Worm (Caenorhabditis elegans) whole organism, L4 larva: ENCODE data around the gene C10E2.1.

Experiments used
- F10B5.3 ChIP-seq: sonication (generic microtip); optimal IDR thresholded peaks from 2 replicates; lab custom pipeline; 2016; ENCODE audit warnings: mild to moderate bottlenecking, missing genetic modification characterization, missing compliant biosample characterization
- F26F4.8 ChIP-seq: fragments of 200-800 bp; sonication (Bioruptor generic); conservative IDR thresholded peaks from 2 replicates; pipeline ENCODE4 v1.3.6; 2022; ENCODE audit warnings: missing genetic modification characterization, missing compliant biosample characterization
- F44E2.7 ChIP-seq: fragments of 200-800 bp; sonication (Bioruptor generic); IDR thresholded peaks from 2 replicates; pipeline ENCODE4 v2.1.2; 2022; ENCODE audit warnings: missing genetic modification characterization, missing compliant biosample characterization
- R02D3.7 ChIP-seq: fragments of 150-350 bp; sonication (generic microtip); optimal IDR thresholded peaks from 3 replicates; lab custom pipeline; 2014; ENCODE audit warnings: missing biosample characterization, missing genetic modification characterization
- T20F7.1 ChIP-seq: fragments of 200-800 bp; sonication (Bioruptor generic); optimal IDR thresholded peaks from 2 replicates; lab custom pipeline; 2018; ENCODE audit warnings: mild to moderate bottlenecking, missing genetic modification characterization, missing compliant biosample characterization
- Y105C5A.15 ChIP-seq: fragments of 200-800 bp; sonication (Bioruptor generic); IDR thresholded peaks from 2 replicates; pipeline ENCODE4 v1.3.6; 2022; ENCODE audit warnings: missing genetic modification characterization, missing compliant biosample characterization
- Y5F2A.4 ChIP-seq: fragments of 200-800 bp; sonication (Bioruptor generic); optimal IDR thresholded peaks from 2 replicates; lab custom pipeline; 2018; ENCODE audit warnings: mild to moderate bottlenecking, missing genetic modification characterization, missing compliant biosample characterization
- Y75B8A.6 ChIP-seq: fragments of 200-800 bp; sonication (Bioruptor generic); IDR thresholded peaks from 2 replicates; pipeline ENCODE4 v1.3.6; 2022; ENCODE audit warnings: missing genetic modification reagents, missing genetic modification characterization, missing compliant biosample characterization
- ZK546.5 ChIP-seq, 2 experiments: sonication (generic microtip); optimal IDR thresholded peaks; 2 replicates each; lab custom pipeline; 2017; ENCODE audit warnings: missing biosample characterization in 2 of 2, missing genetic modification characterization in 2 of 2
- aha-1 ChIP-seq: fragments of 150-350 bp; peaks from one replicate; lab custom pipeline; 2014; ENCODE audit warnings: missing biosample characterization, missing genetic modification characterization
- ceh-20 ChIP-seq: fragments of 200-800 bp; sonication (Bioruptor generic); IDR thresholded peaks from 2 replicates; pipeline ENCODE4 v1.3.6; 2022; ENCODE audit warnings: missing genetic modification reagents, missing genetic modification characterization, missing compliant biosample characterization
- ceh-28 ChIP-seq: fragments of 150-350 bp; optimal IDR thresholded peaks from 2 replicates; lab custom pipeline; 2014; ENCODE audit warnings: missing biosample characterization, missing genetic modification reagents, missing genetic modification characterization
- ceh-32 ChIP-seq: sonication (generic microtip); optimal IDR thresholded peaks from 2 replicates; lab custom pipeline; 2016; ENCODE audit warnings: mild to moderate bottlenecking, missing genetic modification characterization, missing compliant biosample characterization; ENCODE audit not compliant: poor library complexity
- ceh-44 ChIP-seq: fragments of 200-800 bp; sonication (Bioruptor generic); IDR thresholded peaks from 2 replicates; pipeline ENCODE4 v1.3.6; 2022; ENCODE audit warnings: missing genetic modification reagents, missing genetic modification characterization, missing compliant biosample characterization
- daf-12 ChIP-seq: fragments of 150-350 bp; optimal IDR thresholded peaks from 2 replicates; lab custom pipeline; 2014; ENCODE audit warnings: missing biosample characterization, missing genetic modification reagents, missing genetic modification characterization
- daf-16 ChIP-seq, 3 experiments: sonication (generic microtip); optimal IDR thresholded peaks; 2 replicates each; lab custom pipeline; 2016 to 2017; ENCODE audit warnings: missing genetic modification characterization in 3 of 3, missing genetic modification reagents in 3 of 3, mild to moderate bottlenecking in 2 of 3, missing compliant biosample characterization in 2 of 3, missing biosample characterization in 1 of 3, moderate library complexity in 1 of 3
- egl-27 ChIP-seq: sonication (generic microtip); optimal IDR thresholded peaks from 3 replicates; lab custom pipeline; 2017; ENCODE audit warnings: missing biosample characterization, missing genetic modification reagents, missing genetic modification characterization
- egl-43 ChIP-seq: fragments of 200-800 bp; sonication (Bioruptor generic); IDR thresholded peaks from 2 replicates; pipeline ENCODE4 v1.3.6; 2022; ENCODE audit warnings: missing genetic modification reagents, missing genetic modification characterization, missing compliant biosample characterization
- fkh-10 ChIP-seq: fragments of 150-350 bp; optimal IDR thresholded peaks from 2 replicates; lab custom pipeline; 2014; ENCODE audit warnings: missing biosample characterization, missing genetic modification reagents, missing genetic modification characterization
- fos-1 ChIP-seq: fragments of 150-350 bp; optimal IDR thresholded peaks from 2 replicates; lab custom pipeline; 2014; ENCODE audit warnings: missing biosample characterization, missing genetic modification characterization
- gei-8 ChIP-seq: fragments of 200-800 bp; sonication (Bioruptor generic); optimal IDR thresholded peaks from 2 replicates; lab custom pipeline; 2018; ENCODE audit warnings: mild to moderate bottlenecking, missing genetic modification characterization, missing compliant biosample characterization
- hif-1 ChIP-seq, 2 experiments: sonication (generic microtip); optimal IDR thresholded peaks; 2 replicates each; lab custom pipeline; 2016 to 2017; ENCODE audit warnings: missing compliant biosample characterization in 2 of 2, missing genetic modification characterization in 2 of 2, missing genetic modification reagents in 2 of 2, missing genotype in 2 of 2, mild to moderate bottlenecking in 1 of 2
- lin-13 ChIP-seq: fragments of 150-350 bp; optimal IDR thresholded peaks from 2 replicates; lab custom pipeline; 2014; ENCODE audit warnings: missing biosample characterization, missing genetic modification reagents, missing genetic modification characterization
- lin-15B ChIP-seq: fragments of 150-350 bp; sonication (generic microtip); optimal IDR thresholded peaks from 3 replicates; lab custom pipeline; 2014; ENCODE audit warnings: missing biosample characterization, missing genetic modification characterization
- lin-29 ChIP-seq: fragments of 200-800 bp; sonication (Bioruptor generic); IDR thresholded peaks from 2 replicates; pipeline ENCODE4 v1.3.6; 2022; ENCODE audit warnings: missing genetic modification reagents, missing genetic modification characterization, missing compliant biosample characterization
- lir-3 ChIP-seq: sonication (generic microtip); optimal IDR thresholded peaks from 2 replicates; lab custom pipeline; 2016; ENCODE audit warnings: mild to moderate bottlenecking, missing genetic modification characterization, missing compliant biosample characterization
- mdl-1 ChIP-seq, 2 experiments: fragments of 150-350 bp in 1 of 2; sonication (generic microtip) in 1 of 2; optimal IDR thresholded peaks; 2 replicates each; lab custom pipeline; 2014 to 2017; ENCODE audit warnings: missing biosample characterization in 2 of 2, missing genetic modification characterization in 2 of 2
- mes-2 ChIP-seq: sonication (generic microtip); optimal IDR thresholded peaks from 2 replicates; lab custom pipeline; 2016; ENCODE audit warnings: missing genotype, mild to moderate bottlenecking, missing genetic modification characterization, missing compliant biosample characterization; ENCODE audit not compliant: poor library complexity, severe bottlenecking
- mxl-3 ChIP-seq: fragments of 200-800 bp; sonication (Bioruptor generic); optimal IDR thresholded peaks from 2 replicates; lab custom pipeline; 2018; ENCODE audit warnings: mild to moderate bottlenecking, missing genetic modification characterization, missing compliant biosample characterization
- nhr-11 ChIP-seq: fragments of 150-350 bp; optimal IDR thresholded peaks from 2 replicates; lab custom pipeline; 2014; ENCODE audit warnings: missing biosample characterization, missing genetic modification characterization
- nhr-42 ChIP-seq: fragments of 200-800 bp; sonication (Bioruptor generic); IDR thresholded peaks from 2 replicates; pipeline ENCODE4 v1.3.6; 2022; ENCODE audit warnings: missing genetic modification characterization, missing compliant biosample characterization
- nhr-48 ChIP-seq: sonication (generic microtip); optimal IDR thresholded peaks from 2 replicates; lab custom pipeline; 2016; ENCODE audit warnings: mild to moderate bottlenecking, missing genetic modification characterization, missing compliant biosample characterization
- nhr-6 ChIP-seq: fragments of 150-350 bp; optimal IDR thresholded peaks from 2 replicates; lab custom pipeline; 2014; ENCODE audit warnings: missing biosample characterization, missing genetic modification characterization
- php-3 ChIP-seq: fragments of 200-800 bp; sonication (Bioruptor generic); IDR thresholded peaks from 2 replicates; pipeline ENCODE4 v1.3.6; 2022; ENCODE audit warnings: missing genetic modification reagents, missing genetic modification characterization, missing compliant biosample characterization
- snpc-4 ChIP-seq: fragments of 150-350 bp; optimal IDR thresholded peaks from 2 replicates; lab custom pipeline; 2014; ENCODE audit warnings: missing biosample characterization, missing genetic modification characterization
- unc-62 ChIP-seq, 3 experiments: fragments of 150-350 bp in 1 of 3; sonication (generic microtip); optimal IDR thresholded peaks in 2 of 3; peaks in 1 of 3; 1 replicate in 1 of 3; 2 replicates in 2 of 3; lab custom pipeline; 2014 to 2017; ENCODE audit warnings: missing biosample characterization in 3 of 3, missing genetic modification characterization in 3 of 3, missing genetic modification reagents in 3 of 3, missing genotype in 1 of 3
- vab-7 ChIP-seq: fragments of 200-800 bp; sonication (Bioruptor generic); IDR thresholded peaks from 2 replicates; pipeline ENCODE4 v1.3.6; 2022; ENCODE audit warnings: missing genetic modification reagents, missing genetic modification characterization, missing compliant biosample characterization
- zfp-2 ChIP-seq: sonication (generic microtip); optimal IDR thresholded peaks from 2 replicates; lab custom pipeline; 2016; ENCODE audit warnings: mild to moderate bottlenecking, missing genetic modification characterization, missing compliant biosample characterization
- ztf-7 ChIP-seq: fragments of 150-350 bp; optimal IDR thresholded peaks from 2 replicates; lab custom pipeline; 2014; ENCODE audit warnings: missing biosample characterization, missing genetic modification characterization

The C10E2.1 gene

ce11 chrX:16752196-16752595 lies 10.4 kb upstream of the C10E2.1 start:
- TF ChIP-seq unc-62 (GFP tag; optimal IDR thresholded peaks at IDR 0.05 in 1 of 2; lab: Kevin White, UChicago) (peak in 1 of 2 experiments; percentile 92), unc-62 (tag; optimal IDR thresholded peaks at IDR 0.05; lab: Kevin White, UChicago) (no peak), fkh-10 (GFP tag; lab: Kevin White, UChicago) (no peak), egl-27 (tag; lab: Kevin White, UChicago) (no peak), Y5F2A.4 (no peak), gei-8 (GFP tag; lab: Kevin White, UChicago) (no peak), F44E2.7 (no peak), ZK546.5 (tag; optimal IDR thresholded peaks at IDR 0.05; lab: Kevin White, UChicago) (no peak), ceh-20 (no peak)
- TF ChIP-seq, all 104 proteins: peak for 1

ce11 chrX:16754474-16754873 lies 8.2 kb upstream of the C10E2.1 start, which contains the start of gene C10E2.5:
Gene C10E2.5 (minus strand): TSS chrX:16754574.
- TF ChIP-seq aha-1 (tag; lab: Kevin White, UChicago) (no peak), lin-15B (tag; lab: Kevin White, UChicago) (no peak), ceh-32 (tag; lab: Kevin White, UChicago) (no peak), gei-8 (GFP tag; lab: Kevin White, UChicago) (no peak), ZK546.5 (tag; optimal IDR thresholded peaks at IDR 0.05; lab: Kevin White, UChicago) (no peak), nhr-11 (tag; lab: Kevin White, UChicago) (no peak), Y105C5A.15 (GFP tag; lab: Robert Waterston, UW) (no peak), F26F4.8 (no peak), lin-29 (GFP tag; lab: Robert Waterston, UW) (no peak), mdl-1 (tag; optimal IDR thresholded peaks at IDR 0.05; lab: Kevin White, UChicago) (no peak), F10B5.3 (no peak), F44E2.7 (no peak)

ce11 chrX:16770398-16770797 lies 7.8 kb downstream of the C10E2.1 start, which contains the start of gene mct-6:
Gene mct-6 (minus strand): TSS chrX:16770498.
- TF ChIP-seq nhr-11 (tag; lab: Kevin White, UChicago) (no peak), Y75B8A.6 (no peak), php-3 (GFP tag; lab: Robert Waterston, UW) (no peak), ztf-7 (no peak), gei-8 (GFP tag; lab: Kevin White, UChicago) (no peak), mdl-1 (tag; optimal IDR thresholded peaks at IDR 0.05; lab: Kevin White, UChicago) (no peak), mxl-3 (GFP tag; lab: Kevin White, UChicago) (no peak)
- TF ChIP-seq, all 104 proteins: peak for 0

ce11 chrX:16770919-16771318 lies 8.3 kb downstream of the C10E2.1 start:
- TF ChIP-seq php-3 (GFP tag; lab: Robert Waterston, UW) (no peak), lir-3 (tag; lab: Kevin White, UChicago) (no peak), unc-62 (GFP tag; optimal IDR thresholded peaks at IDR 0.05 in 1 of 2; lab: Kevin White, UChicago) (no peak), unc-62 (tag; optimal IDR thresholded peaks at IDR 0.05; lab: Kevin White, UChicago) (no peak), nhr-42 (GFP tag; lab: Robert Waterston, UW) (no peak), lin-15B (tag; lab: Kevin White, UChicago) (no peak), ZK546.5 (tag; optimal IDR thresholded peaks at IDR 0.05; lab: Kevin White, UChicago) (no peak), daf-16 (GFP tag; optimal IDR thresholded peaks at IDR 0.05; lab: Kevin White, UChicago) (no peak), daf-16 (tag; optimal IDR thresholded peaks at IDR 0.05; lab: Kevin White, UChicago) (no peak), daf-12 (tag; lab: Kevin White, UChicago) (no peak)
- TF ChIP-seq, all 104 proteins: peak for 0

- no peak for TF ChIP-seq fos-1 (tag; lab: Kevin White, UChicago)
- no peak for TF ChIP-seq T20F7.1 (GFP tag; lab: Kevin White, UChicago)
- TF ChIP-seq ceh-44 (GFP tag; lab: Robert Waterston, UW) = no peak
- TF ChIP-seq R02D3.7 (tag; lab: Kevin White, UChicago) = no peak
- TF ChIP-seq vab-7 (GFP tag; lab: Robert Waterston, UW) = no peak
- no peak for TF ChIP-seq snpc-4 (tag; lab: Kevin White, UChicago)
- TF ChIP-seq daf-16 (GFP tag; optimal IDR thresholded peaks at IDR 0.05; lab: Kevin White, UChicago) = peak in 1 of 2 experiments; percentile 43
- no peak for TF ChIP-seq daf-16 (tag; optimal IDR thresholded peaks at IDR 0.05; lab: Kevin White, UChicago)
- TF ChIP-seq hif-1 (tag; optimal IDR thresholded peaks at IDR 0.05; lab: Kevin White, UChicago) = peak in 1 of 2 experiments; percentile 94
- TF ChIP-seq zfp-2 (tag; lab: Kevin White, UChicago) = no peak
- TF ChIP-seq Y105C5A.15 (GFP tag; lab: Robert Waterston, UW) = no peak
- TF ChIP-seq nhr-6 (tag; lab: Kevin White, UChicago) = no peak
- TF ChIP-seq unc-62 (GFP tag; optimal IDR thresholded peaks at IDR 0.05 in 1 of 2; lab: Kevin White, UChicago) = peak in 1 of 2 experiments; percentile 0
- TF ChIP-seq unc-62 (tag; optimal IDR thresholded peaks at IDR 0.05; lab: Kevin White, UChicago) = no peak
- no peak for TF ChIP-seq daf-12 (tag; lab: Kevin White, UChicago)
- no peak for TF ChIP-seq ceh-28 (tag; lab: Kevin White, UChicago)
- TF ChIP-seq egl-43 (GFP tag; lab: Robert Waterston, UW) = no peak
- TF ChIP-seq aha-1 (tag; lab: Kevin White, UChicago) = peak; percentile 94
- TF ChIP-seq nhr-48 (tag; lab: Kevin White, UChicago) = no peak
- peak; percentile 1 for TF ChIP-seq mes-2 (tag; lab: Kevin White, UChicago)
- no peak for TF ChIP-seq lin-13 (GFP tag; lab: Kevin White, UChicago)
Measured at ce11 chrX:16772112-16772731, 9.6 kb downstream of the C10E2.1 start.
